Worm (Caenorhabditis elegans): ENCODE results near the gene Y50E8A.1.

DNA sequence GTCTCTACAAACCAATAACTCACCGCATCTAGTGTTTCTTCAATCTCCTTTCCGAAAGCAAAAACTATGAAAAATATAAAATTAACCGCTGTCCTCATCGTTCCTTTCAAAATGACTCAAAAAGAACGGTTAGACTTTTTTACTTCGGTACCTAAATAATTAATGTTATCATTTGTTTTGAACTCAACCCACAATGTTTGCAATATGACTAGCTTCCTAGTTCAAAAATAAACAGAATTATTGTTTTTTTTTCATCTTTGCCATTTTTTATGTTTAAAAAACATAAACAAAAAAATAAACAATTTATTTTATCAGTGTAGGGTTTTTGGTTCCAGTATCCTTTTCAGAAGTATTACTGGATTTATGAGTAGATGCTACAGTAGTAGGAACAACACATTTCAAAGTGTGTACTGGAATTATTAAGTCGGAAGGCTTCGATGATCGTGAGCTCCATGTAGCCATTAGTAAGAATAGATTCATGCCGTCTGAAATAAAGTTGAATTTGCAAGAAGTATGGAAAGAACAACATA, 22.0 kb downstream of the Y50E8A.1 start, which contains the start of the genes lipl-8 and Y50E8A.22:
- TF ChIP-seq aly-2 (tag; optimal IDR thresholded peaks at IDR 0.05) = no peak
- TF ChIP-seq ama-1 (optimal IDR thresholded peaks at IDR 0.05) = no peak
- TF ChIP-seq ztf-1 (GFP tag; conservative IDR thresholded peaks at IDR 0.05) = no peak
- no peak for TF ChIP-seq nhr-12 (tag; optimal IDR thresholded peaks at IDR 0.05)
- TF ChIP-seq mab-5 (tag; optimal IDR thresholded peaks at IDR 0.05) = no peak
- TF ChIP-seq alr-1 (tag; optimal IDR thresholded peaks at IDR 0.05) = no peak
- TF ChIP-seq unc-55 (GFP tag; optimal IDR thresholded peaks at IDR 0.05) = no peak
- no peak for TF ChIP-seq ceh-16 (tag; optimal IDR thresholded peaks at IDR 0.05)
- no peak for TF ChIP-seq nhr-10 (tag; optimal IDR thresholded peaks at IDR 0.05)
- TF ChIP-seq ZK546.5 (tag; optimal IDR thresholded peaks at IDR 0.05) = no peak
- TF ChIP-seq nhr-237 (tag; optimal IDR thresholded peaks at IDR 0.05) = no peak
- no peak for TF ChIP-seq dmd-4 (tag; optimal IDR thresholded peaks at IDR 0.05)
- TF ChIP-seq skn-1 (tag; optimal IDR thresholded peaks at IDR 0.05) = no peak

Measured in whole organism, L2 larva.